Worm (Caenorhabditis elegans) whole organism, L3 larva: ENCODE results near the gene rrc-1.

Experiments used
- ZK546.5 ChIP-seq: sonication (generic microtip); optimal IDR thresholded peaks from 2 replicates; lab custom pipeline; 2017; ENCODE audit warnings: missing biosample characterization, missing genetic modification characterization
- lin-39 ChIP-seq: fragments of 150-350 bp; optimal IDR thresholded peaks from 2 replicates; lab custom pipeline; 2018; ENCODE audit warnings: missing biosample characterization, missing genetic modification reagents, missing genetic modification characterization
- mdl-1 ChIP-seq: fragments of 150-350 bp; optimal IDR thresholded peaks from 2 replicates; lab custom pipeline; 2014; ENCODE audit warnings: missing biosample characterization, missing genetic modification characterization
- nhr-11 ChIP-seq: fragments of 150-350 bp; optimal IDR thresholded peaks from 2 replicates; lab custom pipeline; 2014; ENCODE audit warnings: missing biosample characterization, missing genetic modification characterization
- nhr-12 ChIP-seq: fragments of 150-350 bp; optimal IDR thresholded peaks from 2 replicates; lab custom pipeline; 2014; ENCODE audit warnings: missing biosample characterization, missing genetic modification characterization
- sea-2 ChIP-seq: fragments of 150-350 bp; sonication (generic microtip); optimal IDR thresholded peaks from 4 replicates; lab custom pipeline; 2014; ENCODE audit warnings: missing biosample characterization, missing genetic modification reagents, missing genetic modification characterization
- zag-1 ChIP-seq: fragments of 150-350 bp; optimal IDR thresholded peaks from 2 replicates; lab custom pipeline; 2014; ENCODE audit warnings: missing biosample characterization, missing genetic modification characterization
- ztf-11 ChIP-seq: fragments of 150-350 bp; optimal IDR thresholded peaks from 2 replicates; lab custom pipeline; 2014; ENCODE audit warnings: missing biosample characterization, missing genetic modification characterization

DNA sequence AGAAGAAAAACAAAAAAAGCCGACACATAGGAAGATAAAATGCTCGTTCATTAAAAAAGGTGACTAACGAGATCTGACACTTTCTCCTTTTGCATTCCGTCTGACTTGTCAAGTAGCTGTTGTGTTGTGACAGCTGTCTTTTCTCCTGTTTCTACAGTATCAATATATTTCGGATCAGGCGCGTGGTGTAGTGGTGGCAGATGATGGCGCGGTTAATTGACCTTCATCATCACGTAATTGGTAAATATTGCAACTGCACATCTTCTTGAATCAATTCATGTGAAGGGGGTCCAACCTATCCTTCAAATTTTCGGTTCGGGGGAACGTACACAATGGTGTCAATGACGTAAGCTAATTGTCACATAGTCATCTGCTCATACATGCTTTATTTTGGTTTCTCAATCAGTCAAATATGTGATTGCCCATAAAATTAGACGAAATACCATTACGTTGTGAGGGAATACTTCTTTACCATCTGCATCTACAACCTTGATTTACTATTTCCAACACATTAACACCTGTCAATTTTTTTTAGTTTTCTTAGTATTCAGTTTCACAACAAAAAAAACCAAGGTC, 17.2 kb upstream of the rrc-1 start:
- TF ChIP-seq mdl-1 (tag; lab: Kevin White, UChicago) (no peak), ZK546.5 (no peak), sea-2 (GFP tag; lab: Kevin White, UChicago) (no peak), nhr-12 (tag; lab: Kevin White, UChicago) (no peak), ztf-11 (no peak), lin-39 (tag; lab: Kevin White, UChicago) (no peak), zag-1 (tag; lab: Kevin White, UChicago) (no peak), nhr-11 (tag; lab: Kevin White, UChicago) (no peak)
